Fruit fly (Drosophila melanogaster) whole organism, embryonic: Measurements from ENCODE around the gene CG5687.

ENCODE experiments used
- Abd-B ChIP-seq: fragments of 200-800 bp; sonication (Bioruptor generic); optimal IDR thresholded peaks from 2 replicates; lab custom pipeline; 2018; ENCODE audit warnings: missing biosample characterization, mild to moderate bottlenecking, missing genetic modification characterization, moderate library complexity
- Antp ChIP-seq: fragments of 200-800 bp; sonication (Bioruptor generic); optimal IDR thresholded peaks from 3 replicates; lab custom pipeline; 2016; ENCODE audit warnings: missing biosample characterization, missing genetic modification characterization
- CG11456 ChIP-seq: fragments of 200-800 bp; sonication (Bioruptor generic); IDR thresholded peaks from 3 replicates; pipeline ENCODE4 v1.3.6; 2022; ENCODE audit warnings: missing biosample characterization, missing genetic modification characterization
- CG12299 ChIP-seq: fragments of 200-800 bp; sonication (Bioruptor generic); optimal IDR thresholded peaks from 2 replicates; lab custom pipeline; 2018; ENCODE audit warnings: missing biosample characterization, mild to moderate bottlenecking, missing genetic modification characterization
- CG13424 ChIP-seq: fragments of 200-800 bp; sonication (Bioruptor generic); optimal IDR thresholded peaks from 2 replicates; lab custom pipeline; 2019; ENCODE audit warnings: missing biosample characterization, mild to moderate bottlenecking, missing genetic modification characterization, moderate library complexity
- CG14441 ChIP-seq: fragments of 200-800 bp; sonication (Bioruptor generic); IDR thresholded peaks from 2 replicates; pipeline ENCODE4 v1.3.6; 2022; ENCODE audit warnings: missing biosample characterization, missing genetic modification characterization
- CG16813 ChIP-seq: fragments of 200-800 bp; sonication (Bioruptor generic); IDR thresholded peaks from 3 replicates; pipeline ENCODE4 v1.3.6; 2022; ENCODE audit warnings: missing biosample characterization, missing genetic modification characterization; ENCODE audit not compliant: partially characterized antibody
- CG3163 ChIP-seq: fragments of 200-800 bp; sonication (Bioruptor generic); optimal IDR thresholded peaks from 3 replicates; lab custom pipeline; 2016; ENCODE audit warnings: missing biosample characterization, missing genetic modification characterization
- CG4360 ChIP-seq: fragments of 200-800 bp; sonication (Bioruptor generic); IDR thresholded peaks from 2 replicates; pipeline ENCODE4 v1.3.6; 2022; ENCODE audit warnings: missing biosample characterization, missing genetic modification characterization
- CG4404 ChIP-seq: fragments of 200-800 bp; sonication (Bioruptor generic); IDR thresholded peaks from 2 replicates; pipeline ENCODE4 v1.3.6; 2022; ENCODE audit warnings: missing biosample characterization, missing genetic modification characterization
- CG6683 ChIP-seq: fragments of 200-800 bp; sonication (Bioruptor generic); optimal IDR thresholded peaks from 2 replicates; lab custom pipeline; 2017; ENCODE audit warnings: missing biosample characterization, mild to moderate bottlenecking, missing genetic modification characterization, missing genetic modification reagents
- CG6689 ChIP-seq: fragments of 200-800 bp; sonication (Bioruptor generic); IDR thresholded peaks from 2 replicates; pipeline ENCODE4 v1.3.6; 2022; ENCODE audit warnings: missing biosample characterization, missing genetic modification characterization
- CG8924 ChIP-seq: fragments of 200-800 bp; optimal IDR thresholded peaks from 3 replicates; lab custom pipeline; 2019; ENCODE audit warnings: missing biosample characterization, mild to moderate bottlenecking, missing genetic modification characterization, moderate library complexity
- CG9215 ChIP-seq: fragments of 200-800 bp; sonication (Bioruptor generic); IDR thresholded peaks from 2 replicates; pipeline ENCODE4 v1.3.6; 2022; ENCODE audit warnings: missing biosample characterization, missing genetic modification characterization
- CG9932 ChIP-seq: fragments of 200-800 bp; sonication (Bioruptor generic); IDR thresholded peaks from 2 replicates; pipeline ENCODE4 v1.3.6; 2022; ENCODE audit warnings: missing biosample characterization, missing genetic modification characterization
- D ChIP-seq, 2 experiments: fragments of 200-800 bp in 1 of 2; fragments of >200 bp in 1 of 2; sonication (Bioruptor generic) in 1 of 2; optimal IDR thresholded peaks; 2 replicates in 1 of 2; 3 replicates in 1 of 2; lab custom pipeline; 2017; ENCODE audit warnings: mild to moderate bottlenecking in 1 of 2, missing biosample characterization in 1 of 2, missing genetic modification characterization in 1 of 2, missing genetic modification reagents in 1 of 2
- Dbx ChIP-seq: fragments of 200-800 bp; sonication (Bioruptor generic); IDR thresholded peaks from 3 replicates; pipeline ENCODE4 v1.3.6; 2022; ENCODE audit warnings: missing biosample characterization, missing genetic modification characterization
- Deaf1 ChIP-seq: fragments of 200-800 bp; optimal IDR thresholded peaks from 3 replicates; lab custom pipeline; 2019; ENCODE audit warnings: missing biosample characterization, mild to moderate bottlenecking, missing genetic modification characterization, moderate library complexity
- Doc2 ChIP-seq: fragments of 200-800 bp; sonication (Bioruptor generic); IDR thresholded peaks from 2 replicates; pipeline ENCODE4 v1.3.6; 2022; ENCODE audit warnings: missing biosample characterization, missing genetic modification characterization
- Gug ChIP-seq: fragments of 200-800 bp; sonication (Bioruptor generic); IDR thresholded peaks from 4 replicates; pipeline ENCODE4 v1.3.6; 2022; ENCODE audit warnings: missing biosample characterization, missing genetic modification characterization
- Kr ChIP-seq: fragments of 200-800 bp; sonication (Bioruptor generic); optimal IDR thresholded peaks from 2 replicates; lab custom pipeline; 2017; ENCODE audit warnings: missing biosample characterization, mild to moderate bottlenecking, missing genetic modification characterization
- Ptx1 ChIP-seq: fragments of 200-800 bp; sonication (Bioruptor generic); IDR thresholded peaks from 2 replicates; pipeline ENCODE4 v1.3.6; 2022; ENCODE audit warnings: missing biosample characterization, missing genetic modification characterization
- Spps ChIP-seq: fragments of 200-800 bp; sonication (Bioruptor generic); optimal IDR thresholded peaks from 2 replicates; lab custom pipeline; 2018; ENCODE audit warnings: missing biosample characterization, mild to moderate bottlenecking, missing genetic modification characterization
- Sry-δ ChIP-seq: fragments of 200-800 bp; sonication (Bioruptor generic); optimal IDR thresholded peaks from 2 replicates; lab custom pipeline; 2016; ENCODE audit warnings: missing biosample characterization, missing genetic modification characterization
- Taf1 ChIP-seq: fragments of 200-800 bp; sonication (Bioruptor generic); IDR thresholded peaks from 2 replicates; pipeline ENCODE4 v1.3.6; 2022; ENCODE audit warnings: missing biosample characterization, missing genetic modification characterization
- Xrp1 ChIP-seq: fragments of 200-800 bp; sonication (Bioruptor generic); IDR thresholded peaks from 2 replicates; pipeline ENCODE4 v1.3.6; 2022; ENCODE audit warnings: missing biosample characterization, missing genetic modification characterization
- dysf ChIP-seq: fragments of 200-800 bp; sonication (Bioruptor generic); IDR thresholded peaks from 3 replicates; pipeline ENCODE4 v1.3.6; 2022; ENCODE audit warnings: missing biosample characterization, missing genetic modification characterization
- nerfin-1 ChIP-seq: fragments of 200-800 bp; sonication (Bioruptor generic); optimal IDR thresholded peaks from 3 replicates; lab custom pipeline; 2019; ENCODE audit warnings: missing biosample characterization, mild to moderate bottlenecking, missing genetic modification characterization, moderate library complexity
- prd ChIP-seq, 3 experiments: fragments of >200 bp in 2 of 3; fragments of 200-800 bp in 1 of 3; sonication (Bioruptor generic) in 1 of 3; optimal IDR thresholded peaks in 2 of 3; IDR thresholded peaks in 1 of 3; 2 replicates in 2 of 3; 3 replicates in 1 of 3; pipeline versions ENCODE4 v1.3.6 to Lab custom; 2017 to 2022; ENCODE audit warnings: missing biosample characterization in 1 of 3, missing genetic modification characterization in 1 of 3
- pros ChIP-seq: fragments of 200-800 bp; sonication (Bioruptor generic); optimal IDR thresholded peaks from 3 replicates; lab custom pipeline; 2019; ENCODE audit warnings: missing biosample characterization, mild to moderate bottlenecking, missing genetic modification characterization, moderate library complexity
- salm ChIP-seq: fragments of 200-800 bp; sonication (Bioruptor generic); optimal IDR thresholded peaks from 2 replicates; lab custom pipeline; 2018; ENCODE audit warnings: missing biosample characterization, mild to moderate bottlenecking, missing genetic modification characterization
- sisA ChIP-seq: fragments of 200-800 bp; sonication (Bioruptor generic); IDR thresholded peaks from 2 replicates; pipeline ENCODE4 v1.3.6; 2022; ENCODE audit warnings: missing biosample characterization, missing genetic modification characterization
- slbo ChIP-seq: fragments of 200-800 bp; sonication (Bioruptor generic); IDR thresholded peaks from 2 replicates; pipeline ENCODE4 v1.3.6; 2022; ENCODE audit warnings: missing biosample characterization, missing genetic modification characterization
- tgo ChIP-seq: fragments of 200-800 bp; sonication (Bioruptor generic); IDR thresholded peaks from 3 replicates; pipeline ENCODE4 v1.3.6; 2022; ENCODE audit warnings: missing biosample characterization, missing genetic modification characterization
- tll ChIP-seq, 2 experiments: fragments of 200-800 bp in 1 of 2; fragments of >200 bp in 1 of 2; sonication (Bioruptor generic) in 1 of 2; optimal IDR thresholded peaks; 2 replicates each; lab custom pipeline; 2017 to 2019; ENCODE audit warnings: missing biosample characterization in 2 of 2, missing genetic modification characterization in 2 of 2, mild to moderate bottlenecking in 1 of 2, moderate library complexity in 1 of 2
- tna ChIP-seq: fragments of 200-800 bp; sonication (Bioruptor generic); IDR thresholded peaks from 2 replicates; pipeline ENCODE4 v1.3.6; 2022; ENCODE audit warnings: missing biosample characterization, missing genetic modification characterization; ENCODE audit not compliant: partially characterized antibody

The CG5687 gene

dm6 chr3L:1920051-1920450, 18.9 kb downstream of the CG5687 start (continued):
- TF ChIP-seq CG9215 (no peak), Abd-B (GFP tag; lab: Kevin White, UChicago) (no peak)
- TF ChIP-seq, all 482 proteins: peak for 10

dm6 chr3L:1916617-1917016, 22.3 kb downstream of the CG5687 start:
- TF ChIP-seq tll (GFP tag; optimal IDR thresholded peaks at IDR 0.05; lab: Kevin White, UChicago) (peak in 1 of 2 experiments; percentile 55), pros (GFP tag; lab: Kevin White, UChicago) (peak; percentile 50), CG6683 (GFP tag; lab: Kevin White, UChicago) (no peak), D (optimal IDR thresholded peaks at IDR 0.05; lab: Kevin White, UChicago) (peak; percentile 49), D (GFP tag; optimal IDR thresholded peaks at IDR 0.05; lab: Kevin White, UChicago) (no peak), CG4360 (GFP tag; lab: Robert Waterston, UW) (peak; percentile 44; the same call in 1 of the 2 replicates), Sry-δ (no peak), Kr (GFP tag; lab: Kevin White, UChicago) (peak; percentile 25)

dm6 chr3L:1914668-1915067, 24.2 kb downstream of the CG5687 start:
- TF ChIP-seq tgo (GFP tag; lab: Robert Waterston, UW) (peak; percentile 40; the same call in 2 of the 3 replicates), slbo (GFP tag; lab: Robert Waterston, UW) (peak; percentile 32; the same call in 1 of the 2 replicates), sisA (GFP tag; lab: Robert Waterston, UW) (0 out of 2 replicates have a peak, but pooled peaks have one; percentile 13), Doc2 (no peak), Antp (GFP tag; lab: Kevin White, UChicago) (no peak), CG13424 (tag; lab: Kevin White, UChicago) (no peak), dysf (GFP tag; lab: Robert Waterston, UW) (no peak), nerfin-1 (tag; lab: Kevin White, UChicago) (no peak), CG6689 (0 out of 2 replicates have a peak, but pooled peaks have one; percentile 28), Ptx1 (GFP tag; lab: Robert Waterston, UW) (peak; percentile 43; the same call in 1 of the 2 replicates), salm (tag; lab: Kevin White, UChicago) (no peak), CG12299 (no peak), Gug (GFP tag; lab: Robert Waterston, UW) (0 out of 4 replicates have a peak, but pooled peaks have one; percentile 13), CG14441 (GFP tag; lab: Robert Waterston, UW) (peak; percentile 44; the same call in 1 of the 2 replicates), CG11456 (GFP tag; lab: Robert Waterston, UW) (0 out of 3 replicates have a peak, but pooled peaks have one; percentile 37), CG3163 (GFP tag; lab: Kevin White, UChicago) (no peak), Spps (no peak), CG9932 (GFP tag; lab: Robert Waterston, UW) (0 out of 2 replicates have a peak, but pooled peaks have one; percentile 7), CG8924 (no peak), Xrp1 (0 out of 2 replicates have a peak, but pooled peaks have one; percentile 47), CG4404 (peak; percentile 65), prd (optimal IDR thresholded peaks at IDR 0.05; lab: Kevin White, UChicago) (no peak), prd (GFP tag; IDR thresholded peaks at IDR 0.05; lab: Robert Waterston, UW) (peak; percentile 54; the same call in 1 of the 3 replicates), tna (GFP tag; lab: Robert Waterston, UW) (no peak), Taf1 (GFP tag; lab: Robert Waterston, UW) (no peak), Dbx (GFP tag; lab: Robert Waterston, UW) (peak; percentile 44; the same call in 2 of the 3 replicates)

- TF ChIP-seq CG16813 (GFP tag; lab: Robert Waterston, UW) (no peak), Deaf1 (tag; lab: Kevin White, UChicago) (peak; percentile 71)
Measured at dm6 chr3L:1910107-1910506, 28.8 kb downstream of the CG5687 start, which contains the start of gene dsb. dsb (minus strand) TSS chr3L:1910197.
